Fruit fly (Drosophila melanogaster) ovary, adult (tissue): ENCODE data around the gene CG15894.
A peak's percentile ranks its signal among the peaks of the same experiment; 100 is the strongest.

Experiments
- CG17801 ChIP-seq: fragments of 200-800 bp; optimal IDR thresholded peaks from 2 replicates; lab custom pipeline; 2019; ENCODE audit warnings: missing biosample characterization, mild to moderate bottlenecking, missing genetic modification characterization, moderate library complexity; ENCODE audit not compliant: partially characterized antibody

CG15894 gene

DNA sequence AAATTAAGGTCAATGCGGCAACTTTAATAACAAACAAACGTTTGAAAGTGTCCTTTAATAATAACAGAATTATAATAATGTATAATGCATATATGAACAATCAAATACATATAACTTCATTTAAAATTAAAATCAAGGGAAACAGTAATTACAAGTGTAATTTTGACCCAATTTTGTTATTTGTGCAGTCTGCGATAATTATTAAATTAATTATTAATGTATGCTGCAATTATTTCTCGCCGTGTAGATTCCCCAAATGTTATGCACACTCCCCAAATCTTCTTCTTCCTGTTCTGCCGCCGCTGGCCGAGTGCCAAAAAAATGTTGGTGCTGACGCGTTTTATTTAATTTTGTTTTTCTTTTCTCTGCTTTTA is 44.6 kb downstream of the CG15894 start:
- peak; percentile 89 for TF ChIP-seq CG17801 (GFP tag; lab: Kevin White, UChicago)

DNA sequence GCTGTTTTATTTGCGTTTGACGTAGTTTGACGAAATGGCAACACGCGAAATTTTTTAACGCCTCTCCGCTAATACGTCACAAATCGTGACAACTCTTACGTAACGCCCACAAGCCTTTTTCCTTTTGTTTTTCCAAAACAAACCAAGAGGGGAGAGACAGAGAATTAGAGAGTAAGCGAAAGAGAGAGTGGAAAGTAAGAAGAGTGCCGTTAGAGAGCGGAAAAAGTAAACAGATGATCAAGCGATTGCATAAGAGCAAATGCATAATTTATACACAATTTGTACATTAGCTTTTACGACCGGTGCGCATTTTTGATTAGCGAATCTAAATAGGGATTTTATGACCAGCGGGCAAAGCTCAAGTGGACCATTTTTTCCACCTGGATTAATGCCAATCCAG is 45.2 kb downstream of the CG15894 start:
- no peak for TF ChIP-seq CG17801 (GFP tag; lab: Kevin White, UChicago)

DNA sequence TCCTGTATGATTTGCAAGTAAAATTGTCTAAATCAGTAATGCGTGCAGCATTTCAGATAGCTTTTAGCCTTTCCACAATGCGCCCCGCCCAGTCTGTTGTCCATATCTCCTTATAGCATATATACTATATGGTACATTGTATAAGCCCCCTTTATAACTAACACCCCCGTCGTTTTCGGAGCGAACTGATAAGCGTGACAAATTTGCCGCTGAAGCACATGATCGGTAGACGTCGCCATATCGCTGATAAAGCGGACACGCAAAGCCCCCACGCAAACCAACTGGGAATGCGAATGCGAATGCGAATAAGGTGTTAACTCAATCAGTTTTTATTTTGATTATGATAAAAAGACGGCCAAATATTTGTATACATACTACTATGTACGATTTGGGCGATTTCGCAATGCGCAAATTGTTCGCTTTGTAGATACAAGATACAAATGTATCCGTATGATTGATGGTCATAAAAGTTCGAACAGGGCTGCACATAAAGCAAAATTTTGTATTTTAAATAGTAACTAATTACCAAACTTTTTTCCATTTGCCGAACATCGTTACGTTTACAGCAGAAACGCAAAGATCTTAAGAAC is 46.2 kb downstream of the CG15894 start:
- TF ChIP-seq CG17801 (GFP tag; lab: Kevin White, UChicago), result no peak

DNA sequence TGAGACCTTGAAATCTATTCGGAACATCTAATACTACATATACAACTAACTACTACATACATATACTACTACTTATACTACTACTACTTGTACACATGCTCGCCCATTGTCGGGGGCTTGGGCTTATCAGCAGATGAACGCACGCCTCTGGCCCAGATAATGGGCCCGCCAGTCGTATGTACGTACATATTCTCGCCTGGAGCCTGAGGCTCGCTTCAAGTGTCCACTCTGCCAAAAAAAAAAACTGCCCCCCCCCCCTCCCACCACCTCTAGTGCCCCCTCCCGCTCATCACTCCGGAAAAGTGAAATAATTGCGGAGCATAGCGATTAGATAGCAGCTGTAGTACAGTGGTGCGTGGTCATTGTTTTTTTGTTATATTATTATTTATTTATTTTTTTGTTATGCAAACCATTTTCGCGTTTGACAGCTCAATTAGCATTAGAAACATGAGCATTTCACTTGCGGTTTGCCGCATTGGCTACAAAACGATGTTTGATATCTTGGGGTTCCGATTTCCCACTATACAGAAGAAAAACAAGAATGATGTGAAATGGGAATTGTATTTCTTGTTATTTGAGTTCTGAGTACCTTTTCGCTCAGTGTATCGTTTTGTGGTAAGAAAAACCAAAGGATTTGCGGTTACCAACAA is 47.9 kb downstream of the CG15894 start:
- no peak for TF ChIP-seq CG17801 (GFP tag; lab: Kevin White, UChicago)

DNA sequence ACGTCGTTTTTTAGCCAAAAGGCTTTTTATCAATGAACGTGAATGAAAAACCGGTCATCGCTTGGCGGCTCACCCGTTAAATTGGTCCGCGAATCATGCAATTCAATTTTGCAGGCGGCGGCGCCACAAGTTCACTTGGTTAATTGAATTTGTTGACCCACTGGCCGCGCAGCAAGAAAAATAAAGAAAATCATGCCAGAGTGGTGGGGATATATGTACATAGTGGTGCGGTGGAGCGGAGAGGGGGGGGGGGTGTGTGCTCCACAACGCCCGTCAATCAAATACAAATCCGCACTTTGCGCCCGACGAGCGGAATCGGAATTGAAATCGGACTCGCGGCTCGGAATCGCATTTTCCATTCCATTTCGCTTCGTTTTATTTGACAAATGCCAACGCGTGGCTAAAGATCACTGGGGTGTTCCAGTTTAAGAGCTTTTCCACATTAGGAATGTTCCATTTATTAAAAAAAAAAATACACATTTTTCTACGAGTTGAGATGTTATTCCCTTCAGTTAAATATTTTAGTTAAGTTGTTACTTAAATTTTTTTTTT is 48.5 kb downstream of the CG15894 start:
- TF ChIP-seq CG17801 (GFP tag; lab: Kevin White, UChicago), result no peak

DNA sequence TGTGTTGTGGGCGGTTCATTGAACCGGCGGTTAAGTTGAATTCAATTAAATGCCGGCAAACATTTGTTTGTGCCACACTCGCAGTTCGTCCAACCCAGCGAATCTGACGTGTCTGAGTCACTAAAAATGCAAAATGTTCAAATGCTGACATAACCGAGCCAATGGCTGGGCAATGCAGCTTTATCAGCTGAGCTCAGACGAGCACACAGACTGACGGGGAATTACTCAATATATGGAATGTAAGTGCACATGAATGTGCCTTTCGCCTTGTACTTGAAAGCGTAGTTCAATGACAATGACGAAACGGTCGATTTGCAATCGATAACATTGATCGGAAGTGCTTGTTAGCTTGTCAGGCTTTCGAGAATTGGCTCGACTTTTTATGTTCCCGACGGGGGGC is 49.2 kb downstream of the CG15894 start:
- no peak for TF ChIP-seq CG17801 (GFP tag; lab: Kevin White, UChicago)

DNA sequence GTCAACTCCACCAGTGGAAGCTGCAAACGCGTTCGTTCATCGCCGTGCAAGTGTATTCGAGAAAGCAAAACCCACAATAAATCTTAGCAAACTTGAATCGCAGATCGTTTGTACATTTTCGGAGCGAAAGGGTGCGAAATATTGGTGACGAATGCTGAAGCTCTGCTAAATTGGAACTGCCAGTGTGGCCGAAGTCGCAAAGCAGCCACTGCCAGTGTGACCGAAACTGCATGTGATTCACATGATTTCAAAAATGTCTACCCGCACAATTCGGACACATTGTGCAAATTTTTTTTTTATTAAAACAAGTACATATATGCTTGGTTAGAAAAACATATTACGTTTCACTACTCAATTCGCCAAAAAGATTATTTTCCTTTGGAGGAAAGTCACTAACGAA is 52.2 kb downstream of the CG15894 start:
- TF ChIP-seq CG17801 (GFP tag; lab: Kevin White, UChicago), result no peak

DNA sequence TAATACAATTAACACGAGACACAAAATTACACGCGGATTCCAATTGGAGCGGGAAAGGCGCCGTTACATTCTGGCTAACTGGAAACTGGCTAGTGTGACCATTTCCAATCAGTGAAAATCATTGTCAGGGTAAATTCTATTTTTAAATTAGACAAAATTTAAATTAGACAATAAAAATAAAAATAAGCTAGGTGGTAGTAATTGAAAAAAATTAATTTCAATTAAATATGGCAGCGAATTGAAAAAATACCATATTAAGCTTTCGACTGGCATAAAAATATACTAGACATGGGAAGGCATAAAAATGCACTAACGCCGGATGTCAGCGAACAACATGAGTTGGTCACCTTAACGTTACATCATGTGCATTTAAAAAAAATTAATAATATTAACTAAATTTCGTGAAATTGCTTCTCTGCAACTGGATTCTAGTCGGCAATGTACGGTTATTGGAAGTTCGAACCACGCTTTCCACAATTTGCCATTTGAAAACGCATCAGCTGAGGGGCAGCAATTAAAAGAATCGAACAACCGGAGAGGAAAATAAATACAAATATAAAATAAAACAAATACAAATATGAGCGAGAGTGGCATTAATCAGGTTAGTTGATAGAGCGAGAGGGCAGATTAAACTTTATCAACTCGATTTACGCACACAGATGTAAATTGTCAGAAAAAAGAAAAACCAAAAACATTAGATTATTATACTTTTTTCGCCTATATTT is 56.8 kb downstream of the CG15894 start, which contains the start of the genes swa and Marf:
Gene swa (minus strand): TSS at position 77 of the 725 bp plus-strand sequence.
Gene Marf (plus strand): TSS at position 318 of the 725 bp plus-strand sequence.
- no peak for TF ChIP-seq CG17801 (GFP tag; lab: Kevin White, UChicago)

DNA sequence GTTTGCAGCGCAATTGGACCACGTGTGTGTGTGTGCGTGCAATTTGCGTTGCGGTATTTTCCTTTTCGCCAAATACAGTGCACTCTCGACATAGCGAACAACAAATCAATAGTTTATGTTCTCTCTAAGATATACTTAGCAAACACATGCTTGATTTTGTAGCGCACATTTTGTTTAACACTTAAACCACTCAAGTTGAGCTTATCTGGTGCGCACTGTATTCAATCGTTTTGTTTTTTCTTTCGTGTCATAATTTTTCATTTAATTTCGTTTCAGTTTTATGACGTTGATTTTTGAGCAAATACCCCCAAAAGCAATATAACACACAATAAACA is 57.3 kb downstream of the CG15894 start:
- peak; percentile 95 for TF ChIP-seq CG17801 (GFP tag; lab: Kevin White, UChicago)

DNA sequence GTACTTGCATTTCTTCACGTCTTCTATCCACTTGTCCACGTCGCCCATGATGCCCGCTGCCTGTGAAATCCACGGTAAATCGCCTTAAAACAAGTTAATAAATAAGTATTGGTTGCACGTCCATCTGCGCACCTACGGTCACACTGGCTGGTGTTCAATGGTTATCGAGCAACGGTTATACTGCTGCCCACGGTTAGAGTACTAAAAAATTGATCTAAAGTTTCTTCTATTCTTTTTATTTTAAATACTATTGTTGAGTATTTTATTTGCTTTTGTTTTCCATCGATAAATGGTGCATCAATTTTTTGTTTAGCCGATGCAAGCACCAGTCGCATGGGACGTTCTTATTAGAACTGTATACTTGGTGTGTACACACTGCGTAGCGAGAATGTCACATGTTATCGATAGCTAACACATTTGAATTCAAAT is 63.8 kb downstream of the CG15894 start, which contains the start of gene PpV:
Gene PpV (minus strand): TSS at position 147 of the 429 bp plus-strand sequence.
- peak; percentile 95 for TF ChIP-seq CG17801 (GFP tag; lab: Kevin White, UChicago)

DNA sequence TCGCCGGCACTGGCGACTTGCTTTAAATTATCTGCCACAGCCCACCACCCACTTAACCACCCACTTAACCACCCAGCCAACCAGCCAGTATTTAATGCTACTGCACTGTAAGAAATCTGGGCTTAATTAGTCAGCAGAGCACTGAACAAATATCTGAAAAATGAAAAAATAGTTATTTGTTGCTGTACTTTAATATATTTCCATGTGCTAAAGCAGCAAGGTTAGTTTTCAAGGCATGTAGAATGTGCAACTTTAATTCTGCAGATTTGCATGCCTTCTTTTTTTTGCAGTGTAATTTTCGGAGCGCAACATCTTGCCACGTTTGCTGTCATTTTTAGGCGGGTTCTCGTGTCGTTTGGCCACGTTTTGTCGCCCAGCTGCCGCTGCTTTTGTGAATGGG is 66.6 kb downstream of the CG15894 start:
- no peak for TF ChIP-seq CG17801 (GFP tag; lab: Kevin White, UChicago)

DNA sequence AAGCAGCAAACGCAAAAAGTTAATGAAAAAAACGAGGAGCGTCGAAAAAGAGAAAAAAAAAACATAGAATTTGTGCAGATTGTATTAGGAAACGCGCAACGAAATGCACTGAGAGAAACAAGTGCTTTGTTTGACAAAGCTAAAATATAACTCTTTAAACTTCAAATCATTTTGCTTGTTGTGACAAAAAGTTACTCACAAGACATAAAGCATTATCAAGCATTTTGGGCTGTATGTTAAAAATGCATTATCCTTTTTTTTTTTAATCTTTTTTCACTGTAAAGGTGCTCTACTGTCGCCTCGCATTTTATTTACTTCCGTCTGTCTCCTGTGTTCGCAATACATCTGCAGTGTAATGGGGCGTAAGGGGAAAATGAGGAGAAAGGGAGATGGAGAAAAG is 67.7 kb downstream of the CG15894 start:
- no peak for TF ChIP-seq CG17801 (GFP tag; lab: Kevin White, UChicago)
